Fruit fly (Drosophila melanogaster): Measurements from ENCODE around the gene stx.
A peak's percentile ranks its signal among the peaks of the same experiment; 100 is the strongest.

DNA sequence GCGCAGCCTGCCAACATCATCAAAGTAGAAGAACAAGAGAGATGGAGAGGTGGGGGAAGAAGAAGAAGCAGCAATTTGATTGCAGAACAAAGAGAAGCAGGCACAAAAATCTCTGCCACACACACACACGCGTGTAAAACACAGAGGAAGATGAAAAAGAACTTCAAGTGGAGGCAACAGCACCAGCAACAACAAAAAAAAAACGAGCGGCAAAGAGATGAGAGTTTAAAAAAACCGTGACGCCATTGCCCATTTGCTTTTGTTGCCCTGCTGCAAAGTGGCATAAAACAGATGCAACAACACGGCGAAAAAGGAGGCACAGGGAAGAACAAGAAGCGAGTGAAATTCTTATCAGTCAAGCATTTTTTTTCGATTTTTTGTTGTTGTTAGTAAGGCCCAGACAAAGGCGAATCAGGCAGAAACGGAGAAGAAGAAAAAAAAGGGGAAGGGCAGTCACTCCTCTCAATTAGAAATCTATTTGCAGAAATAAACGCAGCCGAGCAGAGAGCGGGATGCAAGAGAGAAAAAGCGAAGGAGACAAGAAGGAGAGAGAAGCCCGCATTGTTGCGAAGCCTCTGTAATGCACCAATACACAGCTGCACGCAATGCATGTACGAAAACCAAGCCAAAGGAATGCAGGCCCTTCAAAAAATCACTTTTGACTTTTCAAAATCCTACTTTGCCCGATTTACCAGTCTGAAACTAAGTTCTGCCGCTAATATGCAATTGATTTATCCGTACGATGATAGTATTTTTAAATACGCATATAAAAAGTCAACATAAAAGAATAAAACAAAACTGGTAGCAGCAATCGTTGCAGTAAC, 2.8 kb downstream of the stx start:
- TF ChIP-seq fd59A (GFP tag; optimal IDR thresholded peaks at IDR 0.05): no peak
- no peak for TF ChIP-seq topi (GFP tag; optimal IDR thresholded peaks at IDR 0.05)
- TF ChIP-seq dsx (GFP tag; optimal IDR thresholded peaks at IDR 0.05; ENCODE audit: poor library complexity, severe bottlenecking): peak; percentile 25
- peak; percentile 2 for TF ChIP-seq CG6854 (GFP tag; optimal IDR thresholded peaks at IDR 0.05)
- peak; percentile 86 for TF ChIP-seq Sox14 (GFP tag; optimal IDR thresholded peaks at IDR 0.05)
- TF ChIP-seq CG4318 (GFP tag; optimal IDR thresholded peaks at IDR 0.05): no peak
- TF ChIP-seq vri (GFP tag; optimal IDR thresholded peaks at IDR 0.05): peak; percentile 32
